Worm (Caenorhabditis elegans) whole organism, L1 larva: Measurements from ENCODE around the gene xpo-1.
A peak's percentile ranks its signal among the peaks of the same experiment; 100 is the strongest.

Source experiments
- aha-1 ChIP-seq: fragments of 150-350 bp; optimal IDR thresholded peaks from 2 replicates; lab custom pipeline; 2014; ENCODE audit warnings: missing biosample characterization, missing genetic modification characterization
- aly-2 ChIP-seq: fragments of 150-350 bp; optimal IDR thresholded peaks from 2 replicates; lab custom pipeline; 2014; ENCODE audit warnings: missing biosample characterization, missing genetic modification characterization
- ama-1 ChIP-seq: fragments of 150-350 bp; optimal IDR thresholded peaks from 2 replicates; lab custom pipeline; 2014
- ceh-82 ChIP-seq, 3 experiments: fragments of 150-350 bp in 1 of 3; sonication (generic microtip) in 2 of 3; optimal IDR thresholded peaks; 2 replicates each; lab custom pipeline; 2014 to 2017; ENCODE audit warnings: missing biosample characterization in 3 of 3, missing genetic modification characterization in 3 of 3
- ceh-90 ChIP-seq: sonication (generic microtip); optimal IDR thresholded peaks from 2 replicates; lab custom pipeline; 2016; ENCODE audit warnings: missing genetic modification characterization, missing compliant biosample characterization
- dpl-1 ChIP-seq, 3 experiments: fragments of 150-350 bp in 2 of 3; sonication (generic microtip) in 1 of 3; optimal IDR thresholded peaks; 2 replicates each; lab custom pipeline; 2014 to 2017; ENCODE audit warnings: missing biosample characterization in 3 of 3, missing genetic modification characterization in 3 of 3, missing genetic modification reagents in 3 of 3
- efl-1 ChIP-seq, 4 experiments: fragments of 150-350 bp; optimal IDR thresholded peaks in 3 of 4; peaks in 1 of 4; 1 replicate in 1 of 4; 2 replicates in 3 of 4; lab custom pipeline; 2014; ENCODE audit warnings: missing biosample characterization in 2 of 4, missing genetic modification characterization in 2 of 4, missing genetic modification reagents in 2 of 4
- elt-2 ChIP-seq: sonication (generic microtip); optimal IDR thresholded peaks from 2 replicates; lab custom pipeline; 2016; ENCODE audit warnings: missing genetic modification characterization, mild to moderate bottlenecking, inconsistent platforms, missing compliant biosample characterization, missing genetic modification reagents
- fkh-10 ChIP-seq: sonication (generic microtip); optimal IDR thresholded peaks from 2 replicates; lab custom pipeline; 2017; ENCODE audit warnings: missing biosample characterization, missing genetic modification reagents, missing genetic modification characterization
- fkh-4 ChIP-seq: sonication (generic microtip); optimal IDR thresholded peaks from 2 replicates; lab custom pipeline; 2016; ENCODE audit warnings: missing compliant biosample characterization, missing genetic modification characterization, borderline replicate concordance
- hlh-4 ChIP-seq: sonication (generic microtip); optimal IDR thresholded peaks from 2 replicates; lab custom pipeline; 2016; ENCODE audit warnings: mild to moderate bottlenecking, missing genetic modification characterization, missing compliant biosample characterization
- hpl-2 ChIP-seq: fragments of 150-350 bp; optimal IDR thresholded peaks from 2 replicates; lab custom pipeline; 2014; ENCODE audit warnings: missing biosample characterization, missing genetic modification reagents, missing genetic modification characterization
- jun-1 ChIP-seq: fragments of 150-350 bp; optimal IDR thresholded peaks from 2 replicates; lab custom pipeline; 2014; ENCODE audit warnings: missing biosample characterization, missing genetic modification reagents, missing genetic modification characterization
- lin-14 ChIP-seq: fragments of 200-800 bp; sonication (Bioruptor generic); optimal IDR thresholded peaks from 2 replicates; lab custom pipeline; 2018; ENCODE audit warnings: mild to moderate bottlenecking, missing genetic modification characterization, moderate library complexity, missing compliant biosample characterization
- lin-15B ChIP-seq: fragments of 150-350 bp; sonication (generic microtip); optimal IDR thresholded peaks from 3 replicates; lab custom pipeline; 2014; ENCODE audit warnings: missing biosample characterization, missing genetic modification characterization
- lin-35 ChIP-seq, 2 experiments: fragments of 150-350 bp; optimal IDR thresholded peaks; 2 replicates each; lab custom pipeline; 2014; ENCODE audit warnings: missing biosample characterization in 2 of 2, missing genetic modification characterization in 2 of 2, missing genetic modification reagents in 2 of 2
- lin-39 ChIP-seq: fragments of 150-350 bp; optimal IDR thresholded peaks from 2 replicates; lab custom pipeline; 2014; ENCODE audit warnings: missing biosample characterization, missing genetic modification reagents, missing genetic modification characterization
- lsy-2 ChIP-seq, 2 experiments: fragments of 150-350 bp; optimal IDR thresholded peaks; 2 replicates each; lab custom pipeline; 2014; ENCODE audit warnings: missing biosample characterization in 2 of 2, missing genetic modification characterization in 2 of 2
- mef-2 ChIP-seq: fragments of 150-350 bp; optimal IDR thresholded peaks from 2 replicates; lab custom pipeline; 2014; ENCODE audit warnings: missing biosample characterization, missing genetic modification characterization
- mep-1 ChIP-seq: fragments of 150-350 bp; optimal IDR thresholded peaks from 2 replicates; lab custom pipeline; 2014; ENCODE audit warnings: missing biosample characterization, missing genetic modification characterization
- nhr-11 ChIP-seq: fragments of 150-350 bp; optimal IDR thresholded peaks from 2 replicates; lab custom pipeline; 2014; ENCODE audit warnings: missing biosample characterization, missing genetic modification characterization
- nhr-19 ChIP-seq: fragments of 200-800 bp; sonication (Bioruptor generic); conservative IDR thresholded peaks from 2 replicates; pipeline ENCODE4 v1.3.6; 2022; ENCODE audit warnings: missing genetic modification characterization, missing compliant biosample characterization
- nhr-20 ChIP-seq: sonication (generic microtip); optimal IDR thresholded peaks from 2 replicates; lab custom pipeline; 2016; ENCODE audit warnings: mild to moderate bottlenecking, missing genetic modification characterization, missing compliant biosample characterization
- nhr-71 ChIP-seq: sonication (generic microtip); optimal IDR thresholded peaks from 2 replicates; lab custom pipeline; 2016; ENCODE audit warnings: mild to moderate bottlenecking, missing genetic modification characterization, moderate library complexity, missing compliant biosample characterization
- nhr-76 ChIP-seq: sonication (generic microtip); optimal IDR thresholded peaks from 2 replicates; lab custom pipeline; 2017; ENCODE audit warnings: missing biosample characterization, missing genetic modification characterization
- nhr-90 ChIP-seq: sonication (generic microtip); optimal IDR thresholded peaks from 2 replicates; lab custom pipeline; 2016; ENCODE audit warnings: mild to moderate bottlenecking, missing genetic modification characterization, missing compliant biosample characterization; ENCODE audit not compliant: poor library complexity
- rnt-1 ChIP-seq: sonication (generic microtip); optimal IDR thresholded peaks from 2 replicates; lab custom pipeline; 2016; ENCODE audit warnings: mild to moderate bottlenecking, missing genetic modification characterization, moderate library complexity, missing compliant biosample characterization
- snu-23 ChIP-seq: sonication (generic microtip); optimal IDR thresholded peaks from 2 replicates; lab custom pipeline; 2016; ENCODE audit warnings: missing genetic modification characterization, missing compliant biosample characterization
- sox-4 ChIP-seq: sonication (generic microtip); optimal IDR thresholded peaks from 2 replicates; lab custom pipeline; 2016; ENCODE audit warnings: missing genetic modification characterization, missing compliant biosample characterization
- tbx-2 ChIP-seq: sonication (generic microtip); optimal IDR thresholded peaks from 2 replicates; lab custom pipeline; 2016; ENCODE audit warnings: missing genetic modification characterization, missing compliant biosample characterization
- ztf-11 ChIP-seq, 2 experiments: sonication (generic microtip); optimal IDR thresholded peaks; 2 replicates each; lab custom pipeline; 2016 to 2017; ENCODE audit warnings: missing genetic modification characterization in 2 of 2, missing biosample characterization in 1 of 2, missing compliant biosample characterization in 1 of 2
- ztf-4 ChIP-seq: fragments of 150-350 bp; optimal IDR thresholded peaks from 2 replicates; lab custom pipeline; 2014; ENCODE audit warnings: missing biosample characterization, missing genetic modification characterization

The xpo-1 gene

DNA sequence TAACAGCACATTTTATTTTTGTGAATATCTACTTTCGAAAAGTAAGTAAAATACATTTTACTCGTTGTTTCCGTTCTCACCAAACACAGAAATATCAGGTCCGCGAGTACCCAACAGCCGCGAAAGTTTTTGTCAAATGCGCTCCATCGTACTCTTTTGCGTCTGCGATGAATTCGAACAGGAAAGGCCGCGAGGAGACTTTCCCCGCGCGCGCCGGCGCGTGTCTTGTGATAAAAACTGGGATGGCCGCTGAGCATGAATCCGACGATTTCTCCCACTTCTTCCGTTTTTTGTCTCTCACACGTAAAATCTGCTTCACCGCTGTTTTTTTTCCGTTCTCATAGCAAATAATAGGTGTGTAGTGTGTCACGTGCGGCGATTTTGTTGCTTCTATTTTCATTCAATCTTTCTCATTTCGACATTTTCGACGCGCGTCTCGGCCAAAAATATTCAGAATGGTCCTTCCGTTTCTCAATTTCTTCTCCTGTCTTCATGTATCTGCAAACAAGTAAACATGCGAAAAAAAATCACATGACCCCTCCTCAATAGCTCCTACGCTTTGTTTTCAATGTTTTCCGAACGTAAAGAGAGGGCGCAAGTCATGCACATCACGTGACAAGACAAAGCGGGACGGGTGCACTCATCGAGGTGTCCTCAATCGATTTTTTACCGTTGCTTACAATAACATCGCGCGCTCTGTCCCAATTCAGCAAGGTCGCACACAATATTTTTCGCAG, 632 bp upstream of the xpo-1 start, which contains the start of gene uvs-1 (continued):
- no peak for TF ChIP-seq jun-1 (tag; lab: Kevin White, UChicago)

DNA sequence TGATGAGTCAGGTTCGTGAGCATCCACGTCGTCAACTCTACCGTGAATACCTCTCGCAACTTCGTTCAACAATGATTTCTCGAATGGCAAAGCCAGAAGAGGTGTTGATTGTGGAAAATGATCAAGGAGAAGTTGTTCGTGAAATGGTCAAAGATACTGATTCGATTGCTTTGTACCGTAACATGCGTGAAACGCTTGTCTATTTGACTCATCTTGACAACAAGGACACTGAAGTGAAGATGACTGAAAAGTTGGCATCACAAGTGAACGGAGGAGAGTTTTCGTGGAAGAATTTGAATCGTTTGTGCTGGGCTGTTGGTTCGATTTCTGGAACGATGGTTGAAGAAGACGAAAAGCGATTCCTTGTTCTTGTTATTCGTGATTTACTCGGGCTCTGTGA, 1.8 kb downstream of the xpo-1 start:
- TF ChIP-seq aha-1 (tag; lab: Kevin White, UChicago) (no peak), rnt-1 (tag; lab: Kevin White, UChicago) (no peak), nhr-71 (tag; lab: Kevin White, UChicago) (no peak), ceh-90 (tag; lab: Kevin White, UChicago) (no peak), mep-1 (no peak), fkh-10 (GFP tag; lab: Kevin White, UChicago) (no peak), nhr-11 (tag; lab: Kevin White, UChicago) (no peak)

DNA sequence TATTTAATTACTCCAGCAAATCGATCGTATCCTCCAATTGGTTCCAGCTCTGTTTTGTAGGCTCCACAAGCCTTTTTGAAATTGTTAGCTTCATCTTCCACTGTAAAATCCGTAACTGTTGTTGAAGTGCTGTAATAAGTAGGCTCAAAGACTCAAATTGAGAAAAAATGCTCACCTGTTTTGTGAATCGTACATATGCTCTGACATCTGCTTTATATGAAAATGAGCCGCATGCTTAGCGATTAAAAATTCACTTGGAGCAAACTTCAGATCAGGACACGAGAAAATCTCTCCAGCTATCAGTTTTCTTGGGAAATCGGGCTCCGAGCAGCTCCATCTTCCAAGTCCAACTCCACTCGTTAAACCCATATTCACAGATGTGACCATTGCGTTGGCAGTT, 3.6 kb downstream of the xpo-1 start:
- TF ChIP-seq efl-1 (optimal IDR thresholded peaks at IDR 0.05; lab: Kevin White, UChicago) (no peak), efl-1 (GFP tag; optimal IDR thresholded peaks at IDR 0.05 in 1 of 2; lab: Kevin White, UChicago) (peak in 1 of 2 experiments; percentile 59), nhr-19 (GFP tag; lab: Robert Waterston, UW) (no peak)

DNA sequence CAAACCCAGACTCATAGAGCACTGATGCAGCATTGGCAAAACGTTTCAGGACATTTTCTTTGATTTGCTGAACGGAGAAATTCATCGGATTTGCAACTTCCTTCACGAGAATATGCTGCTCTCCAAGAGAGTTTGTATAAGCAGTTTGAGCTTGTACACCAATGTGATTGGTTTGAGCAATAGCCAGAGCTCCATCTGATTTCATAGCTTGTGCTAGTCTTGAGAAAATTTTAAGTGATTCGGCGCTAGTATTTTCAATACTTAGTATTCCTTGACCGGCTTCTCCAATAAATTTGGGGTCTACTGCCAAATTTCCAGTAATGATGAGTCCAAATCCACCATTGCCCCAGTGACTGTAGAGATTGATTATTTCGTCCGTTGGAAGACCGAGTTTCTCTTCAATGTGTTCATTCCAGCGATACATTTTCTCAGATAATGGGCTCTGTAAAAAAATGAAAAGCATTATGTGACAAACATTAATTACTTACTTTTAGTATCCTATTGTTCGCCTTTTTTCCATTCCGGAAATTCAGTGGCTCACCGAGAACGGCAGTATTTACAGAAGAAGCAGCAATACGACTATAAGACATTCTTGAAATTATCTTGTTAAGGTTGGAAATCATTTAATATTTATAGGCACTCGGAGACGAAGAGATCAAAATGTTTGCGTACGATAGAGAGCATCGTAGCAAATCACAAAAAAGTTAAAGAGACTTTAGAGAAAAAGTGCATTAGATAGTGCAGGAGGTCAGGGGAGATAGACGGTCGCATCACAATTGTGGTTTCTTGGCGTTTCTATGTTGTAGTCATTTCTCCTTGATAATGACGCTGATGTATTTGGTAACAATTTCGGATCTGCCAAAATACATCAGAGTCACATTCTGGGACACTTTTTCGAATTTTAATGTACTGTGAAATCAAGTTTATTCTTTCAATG, 4.7 kb downstream of the xpo-1 start, which contains the start of gene ZK742.3:
Gene ZK742.3 (minus strand): TSS at position 593 of the 937 bp plus-strand sequence.
- TF ChIP-seq nhr-71 (tag; lab: Kevin White, UChicago), result peak; percentile 7
- no peak for TF ChIP-seq dpl-1 (GFP tag; optimal IDR thresholded peaks at IDR 0.05; lab: Kevin White, UChicago)
- TF ChIP-seq lsy-2 (tag; optimal IDR thresholded peaks at IDR 0.05; lab: Kevin White, UChicago), result no peak
- no peak for TF ChIP-seq lin-39 (tag; lab: Kevin White, UChicago)
- peak; percentile 15 for TF ChIP-seq nhr-90 (tag; lab: Kevin White, UChicago)
- no peak for TF ChIP-seq fkh-10 (GFP tag; lab: Kevin White, UChicago)
- no peak for TF ChIP-seq ceh-82 (tag; optimal IDR thresholded peaks at IDR 0.05; lab: Kevin White, UChicago)
- TF ChIP-seq sox-4 (tag; lab: Kevin White, UChicago), result no peak
- no peak for TF ChIP-seq ztf-4 (tag; lab: Kevin White, UChicago)
- TF ChIP-seq snu-23 (GFP tag; lab: Kevin White, UChicago), result peak; percentile 19
- peak; percentile 22 for TF ChIP-seq nhr-20
- TF ChIP-seq mef-2 (tag; lab: Kevin White, UChicago), result no peak
- TF ChIP-seq hpl-2, result no peak
- no peak for TF ChIP-seq tbx-2 (tag; lab: Kevin White, UChicago)
- peak; percentile 28 for TF ChIP-seq lin-14 (GFP tag; lab: Kevin White, UChicago)
- no peak for TF ChIP-seq efl-1 (optimal IDR thresholded peaks at IDR 0.05; lab: Kevin White, UChicago)
- peak in 1 of 2 experiments; percentile 78 for TF ChIP-seq efl-1 (GFP tag; optimal IDR thresholded peaks at IDR 0.05 in 1 of 2; lab: Kevin White, UChicago)
- no peak for TF ChIP-seq lin-15B (tag; lab: Kevin White, UChicago)
- peak in 1 of 2 experiments; percentile 36 for TF ChIP-seq lin-35 (GFP tag; optimal IDR thresholded peaks at IDR 0.05; lab: Kevin White, UChicago)
- TF ChIP-seq, all 84 proteins: peak for 7

DNA sequence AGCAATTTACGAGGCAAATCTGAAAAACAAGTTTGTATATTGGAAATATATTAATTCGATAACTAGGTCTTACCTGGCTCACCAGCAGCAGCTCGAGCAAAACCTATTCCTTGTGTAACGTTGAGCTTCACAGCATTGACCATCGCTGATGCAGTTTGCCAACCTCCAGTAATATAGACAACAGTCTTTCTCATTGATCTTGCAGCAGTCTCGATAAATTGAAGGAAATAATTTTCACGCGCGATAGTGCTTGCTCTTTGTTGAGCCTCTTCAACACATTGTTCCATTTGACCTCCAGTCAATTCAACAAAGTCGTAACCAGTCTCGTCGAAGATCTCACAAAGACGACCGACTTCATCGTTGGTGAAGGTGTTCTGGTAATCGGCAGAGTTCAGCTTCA, 5.7 kb downstream of the xpo-1 start:
- TF ChIP-seq ama-1 (lab: Kevin White, UChicago), result no peak
- TF ChIP-seq nhr-71 (tag; lab: Kevin White, UChicago), result no peak
- TF ChIP-seq aly-2 (tag; lab: Kevin White, UChicago), result no peak
- TF ChIP-seq nhr-76, result no peak
- TF ChIP-seq nhr-11 (tag; lab: Kevin White, UChicago), result no peak
- TF ChIP-seq ztf-11 (tag; optimal IDR thresholded peaks at IDR 0.05; lab: Kevin White, UChicago), result no peak
- no peak for TF ChIP-seq sox-4 (tag; lab: Kevin White, UChicago)
- TF ChIP-seq hlh-4 (tag; lab: Kevin White, UChicago), result no peak
- no peak for TF ChIP-seq elt-2 (tag; lab: Kevin White, UChicago)
- TF ChIP-seq fkh-4 (tag; lab: Kevin White, UChicago), result no peak
